Fruit fly (Drosophila melanogaster) whole organism, embryonic: ENCODE data around the gene kkv.

Experiments
- Ada2b ChIP-seq: fragments of 200-800 bp; sonication (Bioruptor generic); IDR thresholded peaks from 2 replicates; pipeline ENCODE4 v1.3.6; 2022; ENCODE audit warnings: missing biosample characterization, missing genetic modification characterization
- Bdp1 ChIP-seq: fragments of 200-800 bp; sonication (Bioruptor generic); optimal IDR thresholded peaks from 3 replicates; lab custom pipeline; 2016; ENCODE audit warnings: missing biosample characterization, missing genetic modification characterization
- CG10274 ChIP-seq: fragments of 200-800 bp; sonication (Bioruptor generic); optimal IDR thresholded peaks from 3 replicates; lab custom pipeline; 2017; ENCODE audit warnings: missing biosample characterization, mild to moderate bottlenecking, missing genetic modification characterization
- CG1233 ChIP-seq: fragments of 200-800 bp; sonication (Bioruptor generic); optimal IDR thresholded peaks from 4 replicates; lab custom pipeline; 2018; ENCODE audit warnings: missing biosample characterization, mild to moderate bottlenecking, missing genetic modification characterization
- CG12659 ChIP-seq: fragments of 200-800 bp; sonication (Bioruptor generic); optimal IDR thresholded peaks from 3 replicates; lab custom pipeline; 2017; ENCODE audit warnings: mild to moderate bottlenecking, missing biosample characterization, missing genetic modification reagents, missing genetic modification characterization
- CG13123 ChIP-seq: fragments of 200-800 bp; sonication (Bioruptor generic); optimal IDR thresholded peaks from 2 replicates; lab custom pipeline; 2016; ENCODE audit warnings: missing biosample characterization, missing genetic modification characterization
- CG33213 ChIP-seq: fragments of 200-800 bp; sonication (Bioruptor generic); optimal IDR thresholded peaks from 3 replicates; lab custom pipeline; 2016; ENCODE audit warnings: missing biosample characterization, missing genetic modification characterization
- CG3407 ChIP-seq: fragments of 200-800 bp; sonication (Bioruptor generic); optimal IDR thresholded peaks from 2 replicates; lab custom pipeline; 2018; ENCODE audit warnings: missing biosample characterization, mild to moderate bottlenecking, missing genetic modification characterization
- CG4424 ChIP-seq: fragments of 200-800 bp; sonication (Bioruptor generic); optimal IDR thresholded peaks from 3 replicates; lab custom pipeline; 2016; ENCODE audit warnings: missing biosample characterization, missing genetic modification characterization
- CG5245 ChIP-seq: fragments of 200-800 bp; sonication (Bioruptor generic); optimal IDR thresholded peaks from 3 replicates; lab custom pipeline; 2016; ENCODE audit warnings: missing biosample characterization, missing genetic modification characterization
- CG6683 ChIP-seq: fragments of 200-800 bp; sonication (Bioruptor generic); optimal IDR thresholded peaks from 2 replicates; lab custom pipeline; 2017; ENCODE audit warnings: missing biosample characterization, mild to moderate bottlenecking, missing genetic modification characterization, missing genetic modification reagents
- CG7357 ChIP-seq: fragments of 200-800 bp; sonication (Bioruptor generic); IDR thresholded peaks from 3 replicates; pipeline ENCODE4 v1.3.6; 2022; ENCODE audit warnings: missing biosample characterization, missing genetic modification characterization
- CG8281 ChIP-seq: fragments of 200-800 bp; sonication (Bioruptor generic); optimal IDR thresholded peaks from 2 replicates; lab custom pipeline; 2018; ENCODE audit warnings: missing biosample characterization, mild to moderate bottlenecking, missing genetic modification characterization, moderate library complexity
- CG8359 ChIP-seq: fragments of 200-800 bp; sonication (Bioruptor generic); optimal IDR thresholded peaks from 2 replicates; lab custom pipeline; 2017; ENCODE audit warnings: missing biosample characterization, mild to moderate bottlenecking, missing genetic modification characterization, borderline replicate concordance
- CG9609 ChIP-seq: fragments of 200-800 bp; sonication (Bioruptor generic); optimal IDR thresholded peaks from 3 replicates; lab custom pipeline; 2016; ENCODE audit warnings: missing biosample characterization, missing genetic modification characterization
- D19A ChIP-seq: fragments of 200-800 bp; optimal IDR thresholded peaks from 3 replicates; lab custom pipeline; 2019; ENCODE audit warnings: missing biosample characterization, mild to moderate bottlenecking, missing genetic modification characterization, moderate library complexity
- Dad ChIP-seq: fragments of 200-800 bp; sonication (Bioruptor generic); optimal IDR thresholded peaks from 3 replicates; lab custom pipeline; 2016; ENCODE audit warnings: missing biosample characterization, missing genetic modification characterization
- Dp ChIP-seq: fragments of 200-800 bp; sonication (Bioruptor generic); optimal IDR thresholded peaks from 2 replicates; lab custom pipeline; 2018; ENCODE audit warnings: missing biosample characterization, mild to moderate bottlenecking, missing genetic modification characterization, moderate library complexity
- HHEX ChIP-seq: fragments of 200-800 bp; sonication (Bioruptor generic); optimal IDR thresholded peaks from 3 replicates; lab custom pipeline; 2017; ENCODE audit warnings: missing biosample characterization, mild to moderate bottlenecking, missing genetic modification characterization, missing genetic modification reagents
- HLH3B ChIP-seq: fragments of 200-800 bp; sonication (Bioruptor generic); IDR thresholded peaks from 2 replicates; pipeline ENCODE4 v1.3.6; 2022; ENCODE audit warnings: missing biosample characterization, missing genetic modification characterization
- Hmr ChIP-seq: fragments of 200-800 bp; sonication (Bioruptor generic); optimal IDR thresholded peaks from 3 replicates; lab custom pipeline; 2017; ENCODE audit warnings: mild to moderate bottlenecking, missing biosample characterization, missing genetic modification reagents, missing genetic modification characterization
- Hr39 ChIP-seq: fragments of >200 bp; optimal IDR thresholded peaks from 2 replicates; lab custom pipeline; 2017
- Lim3 ChIP-seq: fragments of 200-800 bp; sonication (Bioruptor generic); IDR thresholded peaks from 2 replicates; pipeline ENCODE4 v1.3.6; 2022; ENCODE audit warnings: missing biosample characterization, missing genetic modification characterization
- Mad ChIP-seq: fragments of 200-800 bp; sonication (Bioruptor generic); optimal IDR thresholded peaks from 2 replicates; lab custom pipeline; 2016; ENCODE audit warnings: missing biosample characterization, missing genetic modification characterization
- Nf-YB ChIP-seq: fragments of 200-800 bp; sonication (Bioruptor generic); optimal IDR thresholded peaks from 3 replicates; lab custom pipeline; 2019; ENCODE audit warnings: missing biosample characterization, mild to moderate bottlenecking, missing genetic modification characterization, moderate library complexity
- PHDP ChIP-seq: fragments of 200-800 bp; sonication (Bioruptor generic); optimal IDR thresholded peaks from 3 replicates; lab custom pipeline; 2018; ENCODE audit warnings: missing biosample characterization, mild to moderate bottlenecking, missing genetic modification characterization, moderate library complexity
- Pdp1 ChIP-seq, 2 experiments: fragments of 200-800 bp; sonication (Bioruptor generic); optimal IDR thresholded peaks; 3 replicates each; lab custom pipeline; 2016; ENCODE audit warnings: missing biosample characterization in 2 of 2, missing genetic modification characterization in 2 of 2, mild to moderate bottlenecking in 1 of 2, moderate library complexity in 1 of 2
- Rx ChIP-seq: fragments of 200-800 bp; sonication (Bioruptor generic); IDR thresholded peaks from 2 replicates; pipeline ENCODE4 v1.3.6; 2022; ENCODE audit warnings: missing biosample characterization, missing genetic modification characterization
- Side ChIP-seq: fragments of 200-800 bp; sonication (Bioruptor generic); optimal IDR thresholded peaks from 2 replicates; lab custom pipeline; 2016; ENCODE audit warnings: missing biosample characterization, missing genetic modification characterization
- Sox100B ChIP-seq: fragments of 200-800 bp; sonication (Bioruptor generic); optimal IDR thresholded peaks from 3 replicates; lab custom pipeline; 2018; ENCODE audit warnings: missing biosample characterization, mild to moderate bottlenecking, missing genetic modification characterization
- Vsx1 ChIP-seq: fragments of 200-800 bp; sonication (Bioruptor generic); optimal IDR thresholded peaks from 2 replicates; lab custom pipeline; 2017; ENCODE audit warnings: missing biosample characterization, mild to moderate bottlenecking, missing genetic modification characterization, missing genetic modification reagents
- cg ChIP-seq: fragments of 200-800 bp; sonication (Bioruptor generic); optimal IDR thresholded peaks from 3 replicates; lab custom pipeline; 2019; ENCODE audit warnings: missing biosample characterization, mild to moderate bottlenecking, missing genetic modification characterization, moderate library complexity
- chinmo ChIP-seq: fragments of 200-800 bp; sonication (Bioruptor generic); IDR thresholded peaks from 4 replicates; pipeline ENCODE4 v1.3.6; 2022; ENCODE audit warnings: missing biosample characterization, missing genetic modification characterization; ENCODE audit not compliant: partially characterized antibody
- chm ChIP-seq: fragments of 200-800 bp; sonication (Bioruptor generic); IDR thresholded peaks from 2 replicates; pipeline ENCODE4 v1.3.6; 2022; ENCODE audit warnings: missing biosample characterization, missing genetic modification characterization
- crc ChIP-seq: fragments of 200-800 bp; sonication (Bioruptor generic); optimal IDR thresholded peaks from 2 replicates; lab custom pipeline; 2016; ENCODE audit warnings: missing biosample characterization, missing genetic modification characterization
- dimm ChIP-seq: fragments of 200-800 bp; sonication (Bioruptor generic); IDR thresholded peaks from 2 replicates; pipeline ENCODE4 v1.3.6; 2022; ENCODE audit warnings: missing biosample characterization, missing genetic modification characterization
- fd64A ChIP-seq: fragments of 200-800 bp; sonication (Bioruptor generic); optimal IDR thresholded peaks from 3 replicates; lab custom pipeline; 2018; ENCODE audit warnings: missing biosample characterization, mild to moderate bottlenecking, missing genetic modification characterization
- fu2 ChIP-seq: fragments of 200-800 bp; sonication (Bioruptor generic); optimal IDR thresholded peaks from 2 replicates; lab custom pipeline; 2016; ENCODE audit warnings: missing biosample characterization, missing genetic modification characterization
- gsb ChIP-seq: fragments of 200-800 bp; sonication (Bioruptor generic); IDR thresholded peaks from 2 replicates; pipeline ENCODE4 v1.3.6; 2022; ENCODE audit warnings: missing biosample characterization, missing genetic modification characterization
- jumu ChIP-seq: fragments of 200-800 bp; sonication (Bioruptor generic); optimal IDR thresholded peaks from 3 replicates; lab custom pipeline; 2016; ENCODE audit warnings: missing biosample characterization, missing genetic modification characterization
- klu ChIP-seq: fragments of 200-800 bp; sonication (Bioruptor generic); IDR thresholded peaks from 2 replicates; pipeline ENCODE4 v1.3.6; 2022; ENCODE audit warnings: missing biosample characterization, missing genetic modification characterization
- lab ChIP-seq: fragments of 200-800 bp; sonication (Bioruptor generic); optimal IDR thresholded peaks from 3 replicates; lab custom pipeline; 2017; ENCODE audit warnings: missing biosample characterization, missing genetic modification characterization, mild to moderate bottlenecking, moderate library complexity, missing genetic modification reagents
- luna ChIP-seq: fragments of 200-800 bp; sonication (Bioruptor generic); optimal IDR thresholded peaks from 2 replicates; lab custom pipeline; 2016; ENCODE audit warnings: missing biosample characterization, missing genetic modification characterization
- mld ChIP-seq: fragments of 200-800 bp; sonication (Bioruptor generic); IDR thresholded peaks from 3 replicates; pipeline ENCODE4 v1.3.6; 2022; ENCODE audit warnings: missing biosample characterization, missing genetic modification characterization; ENCODE audit not compliant: partially characterized antibody
- row ChIP-seq: fragments of 200-800 bp; sonication (Bioruptor generic); IDR thresholded peaks from 3 replicates; pipeline ENCODE4 v1.3.6; 2022; ENCODE audit warnings: missing biosample characterization, missing genetic modification characterization
- sisA ChIP-seq: fragments of 200-800 bp; sonication (Bioruptor generic); IDR thresholded peaks from 2 replicates; pipeline ENCODE4 v1.3.6; 2022; ENCODE audit warnings: missing biosample characterization, missing genetic modification characterization
- sna ChIP-seq: fragments of 200-800 bp; sonication (Bioruptor generic); IDR thresholded peaks from 2 replicates; pipeline ENCODE4 v1.3.6; 2022; ENCODE audit warnings: missing biosample characterization, missing genetic modification characterization; ENCODE audit not compliant: partially characterized antibody
- unc-4 ChIP-seq: fragments of 200-800 bp; sonication (Bioruptor generic); IDR thresholded peaks from 2 replicates; pipeline ENCODE4 v1.3.6; 2022; ENCODE audit warnings: missing biosample characterization, missing genetic modification characterization; ENCODE audit not compliant: partially characterized antibody
- zen2 ChIP-seq: fragments of 200-800 bp; sonication (Bioruptor generic); IDR thresholded peaks from 3 replicates; pipeline ENCODE4 v1.3.6; 2022; ENCODE audit warnings: missing biosample characterization, missing genetic modification characterization; ENCODE audit not compliant: partially characterized antibody

The kkv gene

DNA sequence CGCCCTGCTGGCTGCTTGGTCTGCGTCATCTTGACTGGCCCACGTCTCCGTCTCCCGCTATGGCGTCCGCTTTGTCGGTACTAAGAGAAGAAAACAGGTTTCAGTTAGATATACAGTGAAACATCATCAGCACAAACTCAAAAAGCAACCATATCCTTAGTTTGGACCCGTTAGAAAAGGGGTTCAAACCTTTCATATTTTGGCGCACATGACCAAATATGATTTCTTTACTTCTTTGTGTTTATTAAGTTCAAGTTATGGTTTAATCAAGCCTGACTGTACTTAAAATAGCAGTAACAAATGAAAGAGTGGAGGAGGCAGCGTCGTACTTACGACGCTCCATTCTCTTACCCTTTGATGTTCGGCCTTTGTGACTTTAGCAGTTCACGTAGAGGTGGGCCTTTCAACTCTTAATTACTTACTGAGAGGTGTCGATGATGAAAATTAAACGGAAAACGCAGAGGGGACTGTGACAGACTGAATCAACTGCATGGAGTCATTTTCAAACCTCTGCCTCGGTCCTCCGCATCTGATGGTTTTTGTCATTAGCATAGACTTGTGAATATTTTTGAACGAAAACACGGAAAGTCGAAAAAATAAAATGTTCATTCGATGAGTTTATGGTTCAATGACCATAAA lies 30.9 kb downstream of the kkv start (continued):
- TF ChIP-seq CG33213 (GFP tag; lab: Kevin White, UChicago) (peak; percentile 69), crc (GFP tag; lab: Kevin White, UChicago) (peak; percentile 66), lab (peak; percentile 92), Dp (no peak), HHEX (GFP tag; lab: Kevin White, UChicago) (peak; percentile 76), unc-4 (GFP tag; lab: Robert Waterston, UW) (no peak), CG5245 (GFP tag; lab: Kevin White, UChicago) (peak; percentile 79), sna (no peak), chm (GFP tag; lab: Robert Waterston, UW) (peak; percentile 88), Pdp1 (GFP tag; optimal IDR thresholded peaks at IDR 0.05; lab: Kevin White, UChicago) (peak; percentile 80 to 87), Bdp1 (GFP tag; lab: Kevin White, UChicago) (peak; percentile 57), gsb (GFP tag; lab: Robert Waterston, UW) (peak; percentile 80), cg (no peak), CG10274 (peak; percentile 29), chinmo (GFP tag; lab: Robert Waterston, UW) (0 out of 4 replicates have a peak, but pooled peaks have one; percentile 67), CG7357 (GFP tag; lab: Robert Waterston, UW) (peak; percentile 70; the same call in 2 of the 3 replicates), Hr39 (no peak), mld (GFP tag; lab: Robert Waterston, UW) (0 out of 3 replicates have a peak, but pooled peaks have one; percentile 20), Nf-YB (GFP tag; lab: Kevin White, UChicago) (peak; percentile 61), CG12659 (GFP tag; lab: Kevin White, UChicago) (peak; percentile 75), fd64A (peak; percentile 63), PHDP (tag; lab: Kevin White, UChicago) (peak; percentile 79), CG9609 (GFP tag; lab: Kevin White, UChicago) (peak; percentile 70), HLH3B (GFP tag; lab: Robert Waterston, UW) (peak; percentile 86), zen2 (GFP tag; lab: Robert Waterston, UW) (no peak), Dad (GFP tag; lab: Kevin White, UChicago) (peak; percentile 78), CG8281 (tag; lab: Kevin White, UChicago) (peak; percentile 41), sisA (GFP tag; lab: Robert Waterston, UW) (peak; percentile 81), Rx (GFP tag; lab: Robert Waterston, UW) (peak; percentile 68; the same call in 1 of the 2 replicates), fu2 (GFP tag; lab: Kevin White, UChicago) (peak; percentile 70), klu (GFP tag; lab: Robert Waterston, UW) (peak; percentile 71), Sox100B (GFP tag; lab: Kevin White, UChicago) (no peak), Ada2b (GFP tag; lab: Robert Waterston, UW) (peak; percentile 90), jumu (GFP tag; lab: Kevin White, UChicago) (peak; percentile 88), D19A (tag; lab: Kevin White, UChicago) (peak; percentile 66), CG8359 (GFP tag; lab: Kevin White, UChicago) (peak; percentile 38), CG13123 (GFP tag; lab: Kevin White, UChicago) (peak; percentile 34), Hmr (peak; percentile 82), CG4424 (GFP tag; lab: Kevin White, UChicago) (peak; percentile 83), luna (GFP tag; lab: Kevin White, UChicago) (no peak), CG3407 (GFP tag; lab: Kevin White, UChicago) (peak; percentile 58), CG6683 (GFP tag; lab: Kevin White, UChicago) (peak; percentile 48), Vsx1 (GFP tag; lab: Kevin White, UChicago) (peak; percentile 62), Lim3 (GFP tag; lab: Robert Waterston, UW) (peak; percentile 52; the same call in 1 of the 2 replicates), Mad (GFP tag; lab: Kevin White, UChicago) (peak; percentile 74), Side (peak; percentile 83), row (GFP tag; lab: Robert Waterston, UW) (peak; percentile 87), dimm (GFP tag; lab: Robert Waterston, UW) (peak; percentile 61; the same call in 1 of the 2 replicates), CG1233 (peak; percentile 61)
